Fruit fly (Drosophila melanogaster): ENCODE measurements around the gene Or1a.

The Or1a gene

dm6 chrX:333942-334341 lies 19.0 kb downstream of the Or1a start:
- no peak for TF ChIP-seq CG43689 (GFP tag; IDR thresholded peaks at IDR 0.05)
- no peak for TF ChIP-seq D (optimal IDR thresholded peaks at IDR 0.05)
- no peak for TF ChIP-seq D (GFP tag; optimal IDR thresholded peaks at IDR 0.05)
- TF ChIP-seq klu (GFP tag; IDR thresholded peaks at IDR 0.05) = no peak

- TF ChIP-seq vvl (GFP tag; IDR thresholded peaks at IDR 0.05) (peak; percentile 45; the same call in 1 of the 2 replicates), CG11247 (GFP tag; IDR thresholded peaks at IDR 0.05) (no peak), nerfin-1 (tag; optimal IDR thresholded peaks at IDR 0.05) (peak; percentile 13), CG7556 (GFP tag; optimal IDR thresholded peaks at IDR 0.05) (peak; percentile 56), Trl (optimal IDR thresholded peaks at IDR 0.05) (peak; percentile 30 to 50), Trl (GFP tag; optimal IDR thresholded peaks at IDR 0.05) (no peak), phol (tag; optimal IDR thresholded peaks at IDR 0.05) (peak; percentile 36), CG3281 (GFP tag; optimal IDR thresholded peaks at IDR 0.05) (peak; percentile 10), CG32772 (GFP tag; IDR thresholded peaks at IDR 0.05) (no peak), row (GFP tag; IDR thresholded peaks at IDR 0.05) (peak; percentile 66), nom (GFP tag; optimal IDR thresholded peaks at IDR 0.05) (peak; percentile 17), CG31441 (GFP tag; IDR thresholded peaks at IDR 0.05) (peak; percentile 55), CG34422 (GFP tag; IDR thresholded peaks at IDR 0.05) (no peak), CoRest (tag; optimal IDR thresholded peaks at IDR 0.05) (peak; percentile 41), gsb-n (tag; optimal IDR thresholded peaks at IDR 0.05) (no peak), CG16779 (GFP tag; IDR thresholded peaks at IDR 0.05) (no peak), Eip74EF (GFP tag; optimal IDR thresholded peaks at IDR 0.05) (peak in 1 of 2 experiments; percentile 40), prd (optimal IDR thresholded peaks at IDR 0.05) (no peak), prd (GFP tag; IDR thresholded peaks at IDR 0.05) (0 out of 3 replicates have a peak, but pooled peaks have one; percentile 13), CG14710 (tag; optimal IDR thresholded peaks at IDR 0.05) (no peak), br (optimal IDR thresholded peaks at IDR 0.05) (no peak), Hmr (GFP tag; optimal IDR thresholded peaks at IDR 0.05) (peak; percentile 0), unpg (GFP tag; optimal IDR thresholded peaks at IDR 0.05) (peak; percentile 46), CG10462 (GFP tag; optimal IDR thresholded peaks at IDR 0.05) (no peak), dpn (GFP tag; optimal IDR thresholded peaks at IDR 0.05) (peak in 1 of 2 experiments; percentile 5), Drgx (GFP tag; IDR thresholded peaks at IDR 0.05) (peak; percentile 53; the same call in 1 of the 2 replicates), CG15269 (tag; optimal IDR thresholded peaks at IDR 0.05) (peak; percentile 46), CG31365 (tag; optimal IDR thresholded peaks at IDR 0.05) (no peak), Six4 (GFP tag; optimal IDR thresholded peaks at IDR 0.05) (no peak), crp (GFP tag; optimal IDR thresholded peaks at IDR 0.05) (peak in 1 of 2 experiments; percentile 5), CG6689 (GFP tag; IDR thresholded peaks at IDR 0.05) (peak; percentile 30; the same call in 1 of the 2 replicates), Hr51 (GFP tag; optimal IDR thresholded peaks at IDR 0.05) (peak in 1 of 2 experiments; percentile 66), CG1529 (GFP tag; optimal IDR thresholded peaks at IDR 0.05) (no peak), Nf-YA (GFP tag; IDR thresholded peaks at IDR 0.05) (no peak), Jarid2 (GFP tag; optimal IDR thresholded peaks at IDR 0.05) (peak; percentile 54), sens (GFP tag) (peak; percentile 73), Ssrp (tag; optimal IDR thresholded peaks at IDR 0.05) (peak; percentile 7), CG2120 (GFP tag; optimal IDR thresholded peaks at IDR 0.05) (peak; percentile 23), dmrt99B (tag; optimal IDR thresholded peaks at IDR 0.05) (peak; percentile 64), tgo (GFP tag; IDR thresholded peaks at IDR 0.05) (no peak), en (GFP tag; optimal IDR thresholded peaks at IDR 0.05) (no peak), CG17912 (GFP tag; optimal IDR thresholded peaks at IDR 0.05) (no peak), CG17385 (GFP tag; optimal IDR thresholded peaks at IDR 0.05) (peak; percentile 28), CG13624 (GFP tag; optimal IDR thresholded peaks at IDR 0.05) (peak; percentile 18), CG14860 (GFP tag; IDR thresholded peaks at IDR 0.05; ENCODE audit: partially characterized antibody) (peak; percentile 59; the same call in 2 of the 3 replicates)
Measured at dm6 chrX:334624-335292, 19.8 kb downstream of the Or1a start.
